Worm (Caenorhabditis elegans) whole organism, L4 larva: Measurements from ENCODE around the gene C49C8.2.

ENCODE experiments used
- D1046.2 ChIP-seq: fragments of 200-800 bp; sonication (Bioruptor generic); IDR thresholded peaks from 2 replicates; pipeline ENCODE4 v1.3.6; 2022; ENCODE audit warnings: missing genetic modification characterization, missing compliant biosample characterization
- F10B5.3 ChIP-seq: sonication (generic microtip); optimal IDR thresholded peaks from 2 replicates; lab custom pipeline; 2016; ENCODE audit warnings: mild to moderate bottlenecking, missing genetic modification characterization, missing compliant biosample characterization
- F26F4.8 ChIP-seq: fragments of 200-800 bp; sonication (Bioruptor generic); conservative IDR thresholded peaks from 2 replicates; pipeline ENCODE4 v1.3.6; 2022; ENCODE audit warnings: missing genetic modification characterization, missing compliant biosample characterization
- F49E8.2 ChIP-seq: sonication (generic microtip); optimal IDR thresholded peaks from 2 replicates; lab custom pipeline; 2016; ENCODE audit warnings: missing compliant biosample characterization, mild to moderate bottlenecking, missing genetic modification characterization, borderline replicate concordance
- T20F7.1 ChIP-seq: fragments of 200-800 bp; sonication (Bioruptor generic); optimal IDR thresholded peaks from 2 replicates; lab custom pipeline; 2018; ENCODE audit warnings: mild to moderate bottlenecking, missing genetic modification characterization, missing compliant biosample characterization
- Y105C5A.15 ChIP-seq: fragments of 200-800 bp; sonication (Bioruptor generic); IDR thresholded peaks from 2 replicates; pipeline ENCODE4 v1.3.6; 2022; ENCODE audit warnings: missing genetic modification characterization, missing compliant biosample characterization
- aha-1 ChIP-seq: fragments of 150-350 bp; peaks from one replicate; lab custom pipeline; 2014; ENCODE audit warnings: missing biosample characterization, missing genetic modification characterization
- ama-1 ChIP-seq: fragments of 150-350 bp; optimal IDR thresholded peaks from 2 replicates; lab custom pipeline; 2014; ENCODE audit warnings: inconsistent platforms, mixed read lengths
- attf-4 ChIP-seq: sonication (generic microtip); optimal IDR thresholded peaks from 3 replicates; lab custom pipeline; 2017; ENCODE audit warnings: missing biosample characterization, missing genetic modification characterization
- ces-1 ChIP-seq: fragments of 150-350 bp; sonication (generic microtip); optimal IDR thresholded peaks from 4 replicates; lab custom pipeline; 2014; ENCODE audit warnings: missing biosample characterization, missing genetic modification reagents, missing genetic modification characterization
- ctbp-1 ChIP-seq: fragments of 200-800 bp; sonication (Bioruptor generic); IDR thresholded peaks from 2 replicates; pipeline ENCODE4 v1.3.6; 2022; ENCODE audit warnings: missing genetic modification reagents, missing genetic modification characterization, missing compliant biosample characterization
- daf-19 ChIP-seq: fragments of 200-800 bp; sonication (Bioruptor generic); conservative IDR thresholded peaks from 2 replicates; pipeline ENCODE4 v1.3.6; 2022; ENCODE audit warnings: missing genetic modification characterization, missing compliant biosample characterization
- dmd-6 ChIP-seq: fragments of 200-800 bp; sonication (Bioruptor generic); IDR thresholded peaks from 2 replicates; pipeline ENCODE4 v1.3.6; 2022; ENCODE audit warnings: missing genetic modification reagents, missing genetic modification characterization, missing compliant biosample characterization
- dpl-1 ChIP-seq: fragments of 150-350 bp; optimal IDR thresholded peaks from 2 replicates; lab custom pipeline; 2014; ENCODE audit warnings: missing biosample characterization, missing genetic modification reagents, missing genetic modification characterization
- dve-1 ChIP-seq: sonication (generic microtip); optimal IDR thresholded peaks from 2 replicates; lab custom pipeline; 2017; ENCODE audit warnings: antibody characterized with exemption, mild to moderate bottlenecking, missing genetic modification characterization, missing compliant biosample characterization; ENCODE audit not compliant: insufficient read depth
- hlh-30 ChIP-seq: sonication (generic microtip); optimal IDR thresholded peaks from 2 replicates; lab custom pipeline; 2017; ENCODE audit warnings: antibody characterized with exemption, mild to moderate bottlenecking, missing genetic modification characterization, missing compliant biosample characterization; ENCODE audit not compliant: insufficient read depth
- hmg-1.1 ChIP-seq: fragments of 200-800 bp; sonication (Bioruptor generic); IDR thresholded peaks from 2 replicates; pipeline ENCODE4 v1.3.6; 2022; ENCODE audit warnings: missing genetic modification reagents, missing genetic modification characterization, missing compliant biosample characterization
- jun-1 ChIP-seq: fragments of 150-350 bp; optimal IDR thresholded peaks from 2 replicates; lab custom pipeline; 2014; ENCODE audit warnings: missing biosample characterization, missing genetic modification reagents, missing genetic modification characterization
- lin-1 ChIP-seq: fragments of 200-800 bp; sonication (Bioruptor generic); IDR thresholded peaks from 2 replicates; pipeline ENCODE4 v1.3.6; 2022; ENCODE audit warnings: missing genetic modification reagents, missing genetic modification characterization, missing compliant biosample characterization
- lin-15B ChIP-seq: fragments of 150-350 bp; sonication (generic microtip); optimal IDR thresholded peaks from 3 replicates; lab custom pipeline; 2014; ENCODE audit warnings: missing biosample characterization, missing genetic modification characterization
- lin-29 ChIP-seq: fragments of 200-800 bp; sonication (Bioruptor generic); IDR thresholded peaks from 2 replicates; pipeline ENCODE4 v1.3.6; 2022; ENCODE audit warnings: missing genetic modification reagents, missing genetic modification characterization, missing compliant biosample characterization
- lin-38 ChIP-seq: fragments of 200-800 bp; sonication (Bioruptor generic); IDR thresholded peaks from 2 replicates; pipeline ENCODE4 v1.3.6; 2022; ENCODE audit warnings: missing genetic modification reagents, missing genetic modification characterization, missing compliant biosample characterization
- lin-39 ChIP-seq: fragments of 150-350 bp; optimal IDR thresholded peaks from 2 replicates; lab custom pipeline; 2014; ENCODE audit warnings: missing biosample characterization, missing genetic modification reagents, missing genetic modification characterization
- lir-3 ChIP-seq: sonication (generic microtip); optimal IDR thresholded peaks from 2 replicates; lab custom pipeline; 2016; ENCODE audit warnings: mild to moderate bottlenecking, missing genetic modification characterization, missing compliant biosample characterization
- mdt-29 ChIP-seq: fragments of 200-800 bp; sonication (Bioruptor generic); IDR thresholded peaks from 2 replicates; pipeline ENCODE4 v1.3.6; 2022; ENCODE audit warnings: missing genetic modification reagents, missing genetic modification characterization, missing compliant biosample characterization
- mxl-3 ChIP-seq: fragments of 200-800 bp; sonication (Bioruptor generic); optimal IDR thresholded peaks from 2 replicates; lab custom pipeline; 2018; ENCODE audit warnings: mild to moderate bottlenecking, missing genetic modification characterization, missing compliant biosample characterization
- nhr-10 ChIP-seq: fragments of 150-350 bp; optimal IDR thresholded peaks from 2 replicates; lab custom pipeline; 2014; ENCODE audit warnings: missing biosample characterization, missing genetic modification characterization
- nhr-11 ChIP-seq: fragments of 150-350 bp; optimal IDR thresholded peaks from 2 replicates; lab custom pipeline; 2014; ENCODE audit warnings: missing biosample characterization, missing genetic modification characterization
- nhr-237 ChIP-seq: sonication (generic microtip); optimal IDR thresholded peaks from 2 replicates; lab custom pipeline; 2017; ENCODE audit warnings: missing biosample characterization, missing genetic modification characterization
- nhr-25 ChIP-seq: sonication (generic microtip); optimal IDR thresholded peaks from 2 replicates; lab custom pipeline; 2017; ENCODE audit warnings: missing genetic modification characterization, mild to moderate bottlenecking, missing compliant biosample characterization, antibody characterized with exemption, moderate library complexity, borderline replicate concordance; ENCODE audit not compliant: insufficient read depth
- nhr-28 ChIP-seq: fragments of 150-350 bp; optimal IDR thresholded peaks from 2 replicates; lab custom pipeline; 2014; ENCODE audit warnings: missing biosample characterization, missing genetic modification characterization
- pqm-1 ChIP-seq: sonication (generic microtip); optimal IDR thresholded peaks from 2 replicates; lab custom pipeline; 2017; ENCODE audit warnings: missing biosample characterization, missing genetic modification characterization
- rbr-2 ChIP-seq: sonication (generic microtip); optimal IDR thresholded peaks from 2 replicates; lab custom pipeline; 2016; ENCODE audit warnings: missing genotype, missing genetic modification characterization, missing compliant biosample characterization
- saeg-2 ChIP-seq: fragments of 200-800 bp; sonication (Bioruptor generic); IDR thresholded peaks from 2 replicates; pipeline ENCODE4 v1.3.6; 2022; ENCODE audit warnings: missing genetic modification reagents, missing genetic modification characterization, missing compliant biosample characterization
- sdz-12 ChIP-seq: fragments of 200-800 bp; sonication (Bioruptor generic); optimal IDR thresholded peaks from 2 replicates; lab custom pipeline; 2018; ENCODE audit warnings: mild to moderate bottlenecking, missing genetic modification characterization, missing compliant biosample characterization
- set-16 ChIP-seq: fragments of 200-800 bp; sonication (Bioruptor generic); IDR thresholded peaks from 2 replicates; pipeline ENCODE4 v1.3.6; 2022; ENCODE audit warnings: missing genetic modification reagents, missing genetic modification characterization, missing compliant biosample characterization
- skn-1 ChIP-seq: fragments of 150-350 bp; optimal IDR thresholded peaks from 2 replicates; lab custom pipeline; 2014; ENCODE audit warnings: missing biosample characterization, missing genetic modification characterization
- snpc-1.2 ChIP-seq: fragments of 200-800 bp; sonication (Bioruptor generic); IDR thresholded peaks from 2 replicates; pipeline ENCODE4 v1.3.6; 2022; ENCODE audit warnings: missing genetic modification reagents, missing genetic modification characterization, missing compliant biosample characterization
- spr-3 ChIP-seq: fragments of 200-800 bp; sonication (Bioruptor generic); optimal IDR thresholded peaks from 2 replicates; lab custom pipeline; 2018; ENCODE audit warnings: mild to moderate bottlenecking, missing genetic modification characterization, missing compliant biosample characterization
- unc-62 ChIP-seq, 3 experiments: fragments of 150-350 bp in 1 of 3; sonication (generic microtip); optimal IDR thresholded peaks in 2 of 3; peaks in 1 of 3; 1 replicate in 1 of 3; 2 replicates in 2 of 3; lab custom pipeline; 2014 to 2017; ENCODE audit warnings: missing biosample characterization in 3 of 3, missing genetic modification characterization in 3 of 3, missing genetic modification reagents in 3 of 3, missing genotype in 1 of 3
- zfp-3 ChIP-seq: fragments of 200-800 bp; sonication (Bioruptor generic); conservative IDR thresholded peaks from 2 replicates; pipeline ENCODE4 v1.3.6; 2022; ENCODE audit warnings: missing genetic modification reagents, missing genetic modification characterization, missing compliant biosample characterization

C49C8.2 gene

ce11 chrIV:8614680-8615079, 36.2 kb upstream of the C49C8.2 start, which contains the start of gene cyp-33E3 (continued):
- TF ChIP-seq daf-19 (GFP tag; lab: Robert Waterston, UW) (no peak), nhr-11 (tag; lab: Kevin White, UChicago) (no peak), ctbp-1 (GFP tag; lab: Robert Waterston, UW) (no peak), saeg-2 (GFP tag; lab: Robert Waterston, UW) (no peak), snpc-1.2 (GFP tag; lab: Robert Waterston, UW) (no peak), F26F4.8 (GFP tag; lab: Robert Waterston, UW) (no peak), nhr-28 (tag; lab: Kevin White, UChicago) (peak; percentile 90), hlh-30 (tag; lab: Kevin White, UChicago) (peak; percentile 18), pqm-1 (tag; lab: Kevin White, UChicago) (peak; percentile 14), dve-1 (tag; lab: Kevin White, UChicago) (peak; percentile 38), lin-39 (no peak)

DNA sequence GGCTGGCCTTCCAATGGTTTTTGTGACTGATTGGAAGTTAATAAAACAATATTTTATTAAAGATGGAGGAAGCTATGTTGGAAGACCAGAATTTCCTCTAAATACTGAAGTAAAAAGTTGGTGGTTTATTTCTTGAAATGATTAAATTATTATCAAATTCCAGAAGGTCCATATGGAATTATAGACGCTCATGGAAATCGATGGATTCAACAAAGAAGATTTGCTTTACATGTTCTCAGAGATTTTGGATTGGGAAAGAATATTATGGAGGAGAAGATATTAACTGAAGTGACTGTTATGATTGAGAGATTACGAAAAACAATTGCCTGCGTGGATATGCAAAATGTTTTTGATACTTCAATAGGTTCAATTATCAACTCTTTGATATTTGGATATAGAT, 35.6 kb upstream of the C49C8.2 start:
- TF ChIP-seq aha-1: peak; percentile 13
- TF ChIP-seq pqm-1 (tag; lab: Kevin White, UChicago): no peak
- no peak for TF ChIP-seq nhr-25 (tag; lab: Kevin White, UChicago)
- TF ChIP-seq unc-62 (GFP tag; optimal IDR thresholded peaks at IDR 0.05 in 1 of 2; lab: Kevin White, UChicago): peak in 1 of 2 experiments; percentile 91
- no peak for TF ChIP-seq unc-62 (tag; optimal IDR thresholded peaks at IDR 0.05; lab: Kevin White, UChicago)
- no peak for TF ChIP-seq zfp-3 (GFP tag; lab: Robert Waterston, UW)

DNA sequence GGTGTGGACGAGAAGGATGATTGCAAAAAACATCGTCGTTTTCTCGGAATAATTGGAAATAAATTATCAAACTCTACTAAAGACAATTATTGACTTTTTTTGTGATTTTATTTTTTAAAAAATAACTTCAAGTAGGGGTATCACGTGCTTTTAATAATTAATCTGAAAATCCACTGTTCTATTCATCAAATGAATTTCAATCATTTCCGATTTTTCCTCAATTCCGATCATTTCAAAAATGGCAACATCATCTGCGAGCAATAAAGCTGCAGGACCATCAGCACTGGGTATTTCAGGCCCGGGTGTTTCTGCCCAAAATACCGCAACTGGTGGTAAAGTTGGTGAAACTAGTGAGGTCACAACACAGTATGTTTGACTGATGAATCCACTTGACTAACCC, 33.8 kb upstream of the C49C8.2 start, which contains the start of the genes F42A9.7 and F42A9.3:
Gene F42A9.7, minus strand, starts transcription at position 101 of the 400 bp plus-strand sequence.
Gene F42A9.3, plus strand, starts transcription at position 214 of the 400 bp plus-strand sequence.
- no peak for TF ChIP-seq ama-1 (lab: Kevin White, UChicago)
- TF ChIP-seq dpl-1 (GFP tag; lab: Kevin White, UChicago): no peak
- TF ChIP-seq, all 104 proteins: peak for 0

DNA sequence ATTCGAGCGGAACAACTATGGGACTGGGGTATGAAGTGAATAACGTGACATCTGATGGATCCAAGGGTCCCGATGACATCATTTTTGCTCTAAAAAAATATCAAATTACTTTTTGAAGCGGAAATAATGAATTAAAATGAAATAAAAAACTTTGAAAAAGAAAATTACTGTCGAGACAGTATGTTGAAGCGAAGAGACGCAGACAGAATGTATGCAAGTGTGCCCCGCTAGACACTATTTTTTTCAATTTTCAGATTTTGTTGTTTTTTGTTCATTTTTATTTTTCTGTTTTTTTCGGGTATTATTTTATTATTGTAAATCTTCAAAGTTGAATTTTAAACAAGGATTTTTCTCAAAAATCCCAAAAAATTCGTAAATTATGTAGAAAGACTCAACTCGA, 32.2 kb upstream of the C49C8.2 start, which contains the start of gene F42A9.8:
Gene F42A9.8, minus strand, starts transcription at position 88 of the 400 bp plus-strand sequence.
- TF ChIP-seq lin-38 (GFP tag; lab: Robert Waterston, UW) (peak; percentile 56), jun-1 (tag; lab: Kevin White, UChicago) (no peak)

DNA sequence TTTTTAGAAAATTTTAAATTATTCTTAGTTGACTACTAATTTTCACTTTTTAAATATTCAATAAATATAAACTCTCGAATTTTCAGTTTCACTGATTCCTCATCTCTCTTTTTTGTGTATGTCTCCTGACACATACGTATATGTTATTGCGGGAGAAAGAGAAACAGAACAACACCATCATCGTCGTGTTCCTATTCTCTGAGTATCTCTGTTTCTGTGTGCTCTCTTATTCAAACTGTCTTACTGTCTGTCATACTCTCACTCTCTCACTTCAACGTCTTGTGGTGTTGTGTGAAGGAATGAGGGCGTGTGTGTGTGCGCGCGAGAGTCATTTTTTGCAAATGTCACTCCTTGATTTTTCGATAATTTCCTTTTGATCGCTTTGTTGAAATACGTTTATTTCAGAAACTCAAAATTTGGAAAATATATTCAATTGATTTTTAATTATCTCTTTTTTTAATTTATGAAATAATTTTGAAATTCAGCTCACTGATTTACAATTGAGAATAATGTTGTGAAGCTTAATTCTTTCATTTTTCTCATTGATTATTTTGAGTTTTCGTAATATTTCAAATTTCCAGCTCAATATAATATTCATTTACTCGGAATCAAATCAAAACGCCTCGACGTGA, 30.7 kb upstream of the C49C8.2 start, which contains the start of gene lin-49:
Gene lin-49, plus strand, starts transcription at position 582 of the 632 bp plus-strand sequence.
- TF ChIP-seq T20F7.1 (GFP tag; lab: Kevin White, UChicago): peak; percentile 58
- TF ChIP-seq attf-4 (tag; lab: Kevin White, UChicago): no peak
- TF ChIP-seq mdt-29 (GFP tag; lab: Robert Waterston, UW): no peak
- TF ChIP-seq mxl-3 (GFP tag; lab: Kevin White, UChicago): peak; percentile 68
- no peak for TF ChIP-seq ces-1 (GFP tag; lab: Kevin White, UChicago)
- peak; percentile 81 for TF ChIP-seq hmg-1.1 (GFP tag; lab: Robert Waterston, UW)
- TF ChIP-seq nhr-28 (tag; lab: Kevin White, UChicago): peak; percentile 84
- TF ChIP-seq rbr-2 (tag; lab: Kevin White, UChicago): peak; percentile 56
- TF ChIP-seq saeg-2 (GFP tag; lab: Robert Waterston, UW): no peak
- no peak for TF ChIP-seq zfp-3 (GFP tag; lab: Robert Waterston, UW)
- no peak for TF ChIP-seq skn-1 (tag; lab: Kevin White, UChicago)
- TF ChIP-seq F49E8.2 (tag; lab: Kevin White, UChicago): no peak
- TF ChIP-seq lin-1 (GFP tag; lab: Robert Waterston, UW): no peak; the same call in 1 of the 2 replicates
- TF ChIP-seq sdz-12 (GFP tag; lab: Kevin White, UChicago): no peak
- TF ChIP-seq lin-29 (GFP tag; lab: Robert Waterston, UW): no peak
- TF ChIP-seq F10B5.3 (tag; lab: Kevin White, UChicago): no peak
- TF ChIP-seq lin-15B (tag; lab: Kevin White, UChicago): no peak
- no peak for TF ChIP-seq nhr-10 (tag; lab: Kevin White, UChicago)
- peak; percentile 62 for TF ChIP-seq dmd-6 (GFP tag; lab: Robert Waterston, UW)
- TF ChIP-seq D1046.2 (GFP tag; lab: Robert Waterston, UW): no peak
- peak; percentile 97 for TF ChIP-seq hlh-30 (tag; lab: Kevin White, UChicago)
- no peak for TF ChIP-seq set-16 (GFP tag; lab: Robert Waterston, UW)
- TF ChIP-seq spr-3 (GFP tag; lab: Kevin White, UChicago): no peak
- TF ChIP-seq nhr-11 (tag; lab: Kevin White, UChicago): peak; percentile 7
- no peak for TF ChIP-seq snpc-1.2 (GFP tag; lab: Robert Waterston, UW)
- TF ChIP-seq lir-3 (tag; lab: Kevin White, UChicago): no peak
- TF ChIP-seq nhr-237 (tag; lab: Kevin White, UChicago): no peak
- TF ChIP-seq Y105C5A.15: no peak
